Worm (Caenorhabditis elegans) whole organism, L4 larva: Measurements from ENCODE around the gene C10C5.7.
A peak's percentile ranks its signal among the peaks of the same experiment; 100 is the strongest.

Experiments
- D1046.2 ChIP-seq: fragments of 200-800 bp; sonication (Bioruptor generic); IDR thresholded peaks from 2 replicates; pipeline ENCODE4 v1.3.6; 2022; ENCODE audit warnings: missing genetic modification characterization, missing compliant biosample characterization
- F26F4.8 ChIP-seq: fragments of 200-800 bp; sonication (Bioruptor generic); conservative IDR thresholded peaks from 2 replicates; pipeline ENCODE4 v1.3.6; 2022; ENCODE audit warnings: missing genetic modification characterization, missing compliant biosample characterization
- F37D6.2 ChIP-seq: sonication (generic microtip); optimal IDR thresholded peaks from 2 replicates; lab custom pipeline; 2016; ENCODE audit warnings: mild to moderate bottlenecking, missing genetic modification characterization, missing compliant biosample characterization
- F44E2.7 ChIP-seq: fragments of 200-800 bp; sonication (Bioruptor generic); IDR thresholded peaks from 2 replicates; pipeline ENCODE4 v2.1.2; 2022; ENCODE audit warnings: missing genetic modification characterization, missing compliant biosample characterization
- F49E8.2 ChIP-seq: sonication (generic microtip); optimal IDR thresholded peaks from 2 replicates; lab custom pipeline; 2016; ENCODE audit warnings: missing compliant biosample characterization, mild to moderate bottlenecking, missing genetic modification characterization, borderline replicate concordance
- R02D3.7 ChIP-seq: fragments of 150-350 bp; sonication (generic microtip); optimal IDR thresholded peaks from 3 replicates; lab custom pipeline; 2014; ENCODE audit warnings: missing biosample characterization, missing genetic modification characterization
- Y105C5A.15 ChIP-seq: fragments of 200-800 bp; sonication (Bioruptor generic); IDR thresholded peaks from 2 replicates; pipeline ENCODE4 v1.3.6; 2022; ENCODE audit warnings: missing genetic modification characterization, missing compliant biosample characterization
- Y48G9A.11 ChIP-seq: fragments of 200-800 bp; sonication (Bioruptor generic); IDR thresholded peaks from 2 replicates; pipeline ENCODE4 v1.3.6; 2022; ENCODE audit warnings: missing genetic modification reagents, missing genetic modification characterization, missing compliant biosample characterization
- ZK337.2 ChIP-seq: fragments of 200-800 bp; sonication (Bioruptor generic); IDR thresholded peaks from 2 replicates; pipeline ENCODE4 v1.3.6; 2022; ENCODE audit warnings: missing genetic modification reagents, missing genetic modification characterization, missing compliant biosample characterization
- aha-1 ChIP-seq: fragments of 150-350 bp; peaks from one replicate; lab custom pipeline; 2014; ENCODE audit warnings: missing biosample characterization, missing genetic modification characterization
- aly-2 ChIP-seq: sonication (generic microtip); optimal IDR thresholded peaks from 2 replicates; lab custom pipeline; 2018; ENCODE audit warnings: missing biosample characterization, missing genetic modification characterization
- arid-1 ChIP-seq: fragments of 200-800 bp; sonication (Bioruptor generic); conservative IDR thresholded peaks from 2 replicates; pipeline ENCODE4 v1.3.6; 2022; ENCODE audit warnings: missing genetic modification reagents, missing genetic modification characterization, missing compliant biosample characterization
- attf-4 ChIP-seq: sonication (generic microtip); optimal IDR thresholded peaks from 3 replicates; lab custom pipeline; 2017; ENCODE audit warnings: missing biosample characterization, missing genetic modification characterization
- ceh-28 ChIP-seq: fragments of 150-350 bp; optimal IDR thresholded peaks from 2 replicates; lab custom pipeline; 2014; ENCODE audit warnings: missing biosample characterization, missing genetic modification reagents, missing genetic modification characterization
- ceh-32 ChIP-seq: sonication (generic microtip); optimal IDR thresholded peaks from 2 replicates; lab custom pipeline; 2016; ENCODE audit warnings: mild to moderate bottlenecking, missing genetic modification characterization, missing compliant biosample characterization; ENCODE audit not compliant: poor library complexity
- ceh-44 ChIP-seq: fragments of 200-800 bp; sonication (Bioruptor generic); IDR thresholded peaks from 2 replicates; pipeline ENCODE4 v1.3.6; 2022; ENCODE audit warnings: missing genetic modification reagents, missing genetic modification characterization, missing compliant biosample characterization
- ceh-82 ChIP-seq: sonication (generic microtip); optimal IDR thresholded peaks from 2 replicates; lab custom pipeline; 2017; ENCODE audit warnings: missing biosample characterization, missing genetic modification characterization
- ces-1 ChIP-seq: fragments of 150-350 bp; sonication (generic microtip); optimal IDR thresholded peaks from 4 replicates; lab custom pipeline; 2014; ENCODE audit warnings: missing biosample characterization, missing genetic modification reagents, missing genetic modification characterization
- ctbp-1 ChIP-seq: fragments of 200-800 bp; sonication (Bioruptor generic); IDR thresholded peaks from 2 replicates; pipeline ENCODE4 v1.3.6; 2022; ENCODE audit warnings: missing genetic modification reagents, missing genetic modification characterization, missing compliant biosample characterization
- daf-12 ChIP-seq: fragments of 150-350 bp; optimal IDR thresholded peaks from 2 replicates; lab custom pipeline; 2014; ENCODE audit warnings: missing biosample characterization, missing genetic modification reagents, missing genetic modification characterization
- daf-8 ChIP-seq: fragments of 200-800 bp; sonication (Bioruptor generic); IDR thresholded peaks from 2 replicates; pipeline ENCODE4 v1.3.6; 2022; ENCODE audit warnings: missing genetic modification characterization, missing compliant biosample characterization
- dmd-6 ChIP-seq: fragments of 200-800 bp; sonication (Bioruptor generic); IDR thresholded peaks from 2 replicates; pipeline ENCODE4 v1.3.6; 2022; ENCODE audit warnings: missing genetic modification reagents, missing genetic modification characterization, missing compliant biosample characterization
- dmd-9 ChIP-seq: fragments of 200-800 bp; sonication (Bioruptor generic); IDR thresholded peaks from 2 replicates; pipeline ENCODE4 v1.3.6; 2022; ENCODE audit warnings: missing genetic modification reagents, missing genetic modification characterization, missing compliant biosample characterization
- dve-1 ChIP-seq: sonication (generic microtip); optimal IDR thresholded peaks from 2 replicates; lab custom pipeline; 2017; ENCODE audit warnings: antibody characterized with exemption, mild to moderate bottlenecking, missing genetic modification characterization, missing compliant biosample characterization; ENCODE audit not compliant: insufficient read depth
- fos-1 ChIP-seq: fragments of 150-350 bp; optimal IDR thresholded peaks from 2 replicates; lab custom pipeline; 2014; ENCODE audit warnings: missing biosample characterization, missing genetic modification characterization
- jun-1 ChIP-seq: fragments of 150-350 bp; optimal IDR thresholded peaks from 2 replicates; lab custom pipeline; 2014; ENCODE audit warnings: missing biosample characterization, missing genetic modification reagents, missing genetic modification characterization
- lin-13 ChIP-seq: fragments of 150-350 bp; optimal IDR thresholded peaks from 2 replicates; lab custom pipeline; 2014; ENCODE audit warnings: missing biosample characterization, missing genetic modification reagents, missing genetic modification characterization
- madf-5 ChIP-seq, 2 experiments: fragments of 200-800 bp; sonication (Bioruptor generic); IDR thresholded peaks; 2 replicates each; pipeline ENCODE4 v1.3.6; 2022; ENCODE audit warnings: missing compliant biosample characterization in 2 of 2, missing genetic modification characterization in 2 of 2
- mdt-29 ChIP-seq: fragments of 200-800 bp; sonication (Bioruptor generic); IDR thresholded peaks from 2 replicates; pipeline ENCODE4 v1.3.6; 2022; ENCODE audit warnings: missing genetic modification reagents, missing genetic modification characterization, missing compliant biosample characterization
- mes-2 ChIP-seq: sonication (generic microtip); optimal IDR thresholded peaks from 2 replicates; lab custom pipeline; 2016; ENCODE audit warnings: missing genotype, mild to moderate bottlenecking, missing genetic modification characterization, missing compliant biosample characterization; ENCODE audit not compliant: poor library complexity, severe bottlenecking
- mxl-2 ChIP-seq: fragments of 200-800 bp; sonication (Bioruptor generic); conservative IDR thresholded peaks from 2 replicates; pipeline ENCODE4 v1.3.6; 2022; ENCODE audit warnings: missing genetic modification reagents, missing genetic modification characterization, missing compliant biosample characterization
- mxl-3 ChIP-seq: fragments of 200-800 bp; sonication (Bioruptor generic); optimal IDR thresholded peaks from 2 replicates; lab custom pipeline; 2018; ENCODE audit warnings: mild to moderate bottlenecking, missing genetic modification characterization, missing compliant biosample characterization
- nhr-11 ChIP-seq: fragments of 150-350 bp; optimal IDR thresholded peaks from 2 replicates; lab custom pipeline; 2014; ENCODE audit warnings: missing biosample characterization, missing genetic modification characterization
- nhr-111 ChIP-seq: fragments of 200-800 bp; sonication (Bioruptor generic); optimal IDR thresholded peaks from 2 replicates; lab custom pipeline; 2018; ENCODE audit warnings: mild to moderate bottlenecking, missing genetic modification characterization, missing compliant biosample characterization
- nhr-28 ChIP-seq: fragments of 150-350 bp; optimal IDR thresholded peaks from 2 replicates; lab custom pipeline; 2014; ENCODE audit warnings: missing biosample characterization, missing genetic modification characterization
- nhr-42 ChIP-seq: fragments of 200-800 bp; sonication (Bioruptor generic); IDR thresholded peaks from 2 replicates; pipeline ENCODE4 v1.3.6; 2022; ENCODE audit warnings: missing genetic modification characterization, missing compliant biosample characterization
- nhr-48 ChIP-seq: sonication (generic microtip); optimal IDR thresholded peaks from 2 replicates; lab custom pipeline; 2016; ENCODE audit warnings: mild to moderate bottlenecking, missing genetic modification characterization, missing compliant biosample characterization
- nhr-6 ChIP-seq: fragments of 150-350 bp; optimal IDR thresholded peaks from 2 replicates; lab custom pipeline; 2014; ENCODE audit warnings: missing biosample characterization, missing genetic modification characterization
- nhr-76 ChIP-seq: fragments of 150-350 bp; optimal IDR thresholded peaks from 2 replicates; lab custom pipeline; 2014; ENCODE audit warnings: missing biosample characterization, missing genetic modification characterization
- php-3 ChIP-seq: fragments of 200-800 bp; sonication (Bioruptor generic); IDR thresholded peaks from 2 replicates; pipeline ENCODE4 v1.3.6; 2022; ENCODE audit warnings: missing genetic modification reagents, missing genetic modification characterization, missing compliant biosample characterization
- sdz-12 ChIP-seq: fragments of 200-800 bp; sonication (Bioruptor generic); optimal IDR thresholded peaks from 2 replicates; lab custom pipeline; 2018; ENCODE audit warnings: mild to moderate bottlenecking, missing genetic modification characterization, missing compliant biosample characterization
- set-16 ChIP-seq: fragments of 200-800 bp; sonication (Bioruptor generic); IDR thresholded peaks from 2 replicates; pipeline ENCODE4 v1.3.6; 2022; ENCODE audit warnings: missing genetic modification reagents, missing genetic modification characterization, missing compliant biosample characterization
- skn-1 ChIP-seq: fragments of 150-350 bp; optimal IDR thresholded peaks from 2 replicates; lab custom pipeline; 2014; ENCODE audit warnings: missing biosample characterization, missing genetic modification characterization
- spr-1 ChIP-seq: sonication (generic microtip); optimal IDR thresholded peaks from 2 replicates; lab custom pipeline; 2016; ENCODE audit warnings: mild to moderate bottlenecking, missing genetic modification characterization, missing compliant biosample characterization
- spr-3 ChIP-seq: fragments of 200-800 bp; sonication (Bioruptor generic); optimal IDR thresholded peaks from 2 replicates; lab custom pipeline; 2018; ENCODE audit warnings: mild to moderate bottlenecking, missing genetic modification characterization, missing compliant biosample characterization
- unc-130 ChIP-seq: sonication (generic microtip); optimal IDR thresholded peaks from 2 replicates; lab custom pipeline; 2016; ENCODE audit warnings: missing genetic modification reagents, missing genetic modification characterization, missing compliant biosample characterization
- unc-62 ChIP-seq, 3 experiments: fragments of 150-350 bp in 1 of 3; sonication (generic microtip); optimal IDR thresholded peaks in 2 of 3; peaks in 1 of 3; 1 replicate in 1 of 3; 2 replicates in 2 of 3; lab custom pipeline; 2014 to 2017; ENCODE audit warnings: missing biosample characterization in 3 of 3, missing genetic modification characterization in 3 of 3, missing genetic modification reagents in 3 of 3, missing genotype in 1 of 3
- vab-7 ChIP-seq: fragments of 200-800 bp; sonication (Bioruptor generic); IDR thresholded peaks from 2 replicates; pipeline ENCODE4 v1.3.6; 2022; ENCODE audit warnings: missing genetic modification reagents, missing genetic modification characterization, missing compliant biosample characterization
- zip-11 ChIP-seq: fragments of 200-800 bp; sonication (Bioruptor generic); IDR thresholded peaks from 2 replicates; pipeline ENCODE4 v1.3.6; 2022; ENCODE audit warnings: missing genetic modification characterization, missing compliant biosample characterization

The C10C5.7 gene

ce11 chrIV:9384826-9385225 is at the start of gene C10C5.7:
C10C5.7 (plus strand) TSS chrIV:9385126.
- TF ChIP-seq jun-1 (no peak), unc-62 (GFP tag; optimal IDR thresholded peaks at IDR 0.05 in 1 of 2; lab: Kevin White, UChicago) (peak in 1 of 2 experiments; percentile 1), unc-62 (tag; optimal IDR thresholded peaks at IDR 0.05; lab: Kevin White, UChicago) (no peak)

ce11 chrIV:9335552-9336251 is 49.2 kb upstream of the C10C5.7 start, which contains the start of the genes coa-4 and T20D3.14:
coa-4 (minus strand) TSS chrIV:9335602.
T20D3.14 (minus strand) TSS chrIV:9335909.
- TF ChIP-seq nhr-28 (peak; percentile 27), nhr-11 (tag; lab: Kevin White, UChicago) (no peak), aha-1 (tag; lab: Kevin White, UChicago) (peak; percentile 63), D1046.2 (GFP tag; lab: Robert Waterston, UW) (no peak), mxl-2 (no peak), aly-2 (no peak), nhr-76 (no peak), unc-130 (no peak), mes-2 (peak; percentile 56), spr-1 (tag; lab: Kevin White, UChicago) (no peak), vab-7 (GFP tag; lab: Robert Waterston, UW) (no peak), nhr-111 (GFP tag; lab: Kevin White, UChicago) (no peak), spr-3 (GFP tag; lab: Kevin White, UChicago) (no peak), sdz-12 (GFP tag; lab: Kevin White, UChicago) (no peak), daf-8 (GFP tag; lab: Robert Waterston, UW) (no peak), ceh-32 (tag; lab: Kevin White, UChicago) (no peak), F44E2.7 (GFP tag; lab: Robert Waterston, UW) (no peak), lin-13 (GFP tag; lab: Kevin White, UChicago) (no peak), ces-1 (GFP tag; lab: Kevin White, UChicago) (no peak), ZK337.2 (GFP tag; lab: Robert Waterston, UW) (no peak), R02D3.7 (no peak), madf-5 (GFP tag; IDR thresholded peaks at IDR 0.05; lab: Robert Waterston, UW) (no peak), ceh-82 (tag; lab: Kevin White, UChicago) (no peak), F26F4.8 (GFP tag; lab: Robert Waterston, UW) (no peak), set-16 (no peak), ceh-28 (tag; lab: Kevin White, UChicago) (no peak), mxl-3 (GFP tag; lab: Kevin White, UChicago) (no peak), Y48G9A.11 (GFP tag; lab: Robert Waterston, UW) (no peak), skn-1 (tag; lab: Kevin White, UChicago) (no peak), mdt-29 (no peak), daf-12 (tag; lab: Kevin White, UChicago) (no peak), fos-1 (tag; lab: Kevin White, UChicago) (no peak), nhr-42 (no peak), php-3 (GFP tag; lab: Robert Waterston, UW) (no peak), dve-1 (tag; lab: Kevin White, UChicago) (peak; percentile 69), ceh-44 (GFP tag; lab: Robert Waterston, UW) (no peak), F37D6.2 (tag; lab: Kevin White, UChicago) (no peak), attf-4 (tag; lab: Kevin White, UChicago) (no peak), nhr-6 (tag; lab: Kevin White, UChicago) (no peak), nhr-48 (tag; lab: Kevin White, UChicago) (no peak), F49E8.2 (tag; lab: Kevin White, UChicago) (no peak), arid-1 (GFP tag; lab: Robert Waterston, UW) (no peak), zip-11 (no peak), Y105C5A.15 (GFP tag; lab: Robert Waterston, UW) (no peak), ctbp-1 (GFP tag; lab: Robert Waterston, UW) (no peak), dmd-9 (GFP tag; lab: Robert Waterston, UW) (no peak), dmd-6 (GFP tag; lab: Robert Waterston, UW) (peak; percentile 75)
